Worm (Caenorhabditis elegans): ENCODE results near the gene ZC373.3.

- TF ChIP-seq B0310.2 (tag; optimal IDR thresholded peaks at IDR 0.05) (no peak), F13C5.2 (tag; optimal IDR thresholded peaks at IDR 0.05) (no peak), pes-1 (GFP tag; IDR thresholded peaks at IDR 0.05) (no peak), hmg-4 (GFP tag; optimal IDR thresholded peaks at IDR 0.05) (no peak), ama-1 (optimal IDR thresholded peaks at IDR 0.05) (no peak)
These were observed 42.2 kb upstream of the ZC373.3 start, which contains the start of gene F19C6.4 for ce11 chrX:10017975-10018654.

All from whole organism, early embryonic.